Fruit fly (Drosophila melanogaster) whole organism, embryonic: Measurements from ENCODE around the gene APP-BP1.

Experiments used
- Awh ChIP-seq: fragments of 200-800 bp; sonication (Bioruptor generic); IDR thresholded peaks from 2 replicates; pipeline ENCODE4, ENCODE4 v1.3.6; 2022; ENCODE audit warnings: missing biosample characterization, missing genetic modification characterization
- C15 ChIP-seq: fragments of 200-800 bp; sonication (Bioruptor generic); IDR thresholded peaks from 3 replicates; pipeline ENCODE4 v1.3.6; 2022; ENCODE audit warnings: missing biosample characterization, missing genetic modification characterization
- CG1024 ChIP-seq: fragments of 200-800 bp; sonication (Bioruptor generic); IDR thresholded peaks from 2 replicates; pipeline ENCODE4 v1.3.6; 2022; ENCODE audit warnings: missing biosample characterization, missing genetic modification characterization
- CG10267 ChIP-seq: fragments of 200-800 bp; sonication (Bioruptor generic); optimal IDR thresholded peaks from 2 replicates; lab custom pipeline; 2018; ENCODE audit warnings: missing biosample characterization, mild to moderate bottlenecking, missing genetic modification characterization, moderate library complexity
- CG10979 ChIP-seq: fragments of 200-800 bp; sonication (Bioruptor generic); optimal IDR thresholded peaks from 2 replicates; lab custom pipeline; 2018; ENCODE audit warnings: missing biosample characterization, mild to moderate bottlenecking, missing genetic modification characterization, moderate library complexity
- CG12071 ChIP-seq: fragments of 200-800 bp; sonication (Bioruptor generic); optimal IDR thresholded peaks from 3 replicates; lab custom pipeline; 2018; ENCODE audit warnings: missing biosample characterization, mild to moderate bottlenecking, missing genetic modification characterization
- CG13296 ChIP-seq: fragments of 200-800 bp; sonication (Bioruptor generic); optimal IDR thresholded peaks from 3 replicates; lab custom pipeline; 2018; ENCODE audit warnings: missing biosample characterization, mild to moderate bottlenecking, missing genetic modification characterization
- CG14710 ChIP-seq: fragments of 200-800 bp; sonication (Bioruptor generic); optimal IDR thresholded peaks from 3 replicates; lab custom pipeline; 2019; ENCODE audit warnings: missing biosample characterization, mild to moderate bottlenecking, missing genetic modification characterization, moderate library complexity
- CG15011 ChIP-seq: fragments of 200-800 bp; sonication (Bioruptor generic); optimal IDR thresholded peaks from 3 replicates; lab custom pipeline; 2018; ENCODE audit warnings: missing biosample characterization, mild to moderate bottlenecking, missing genetic modification characterization
- CG1603 ChIP-seq: fragments of 200-800 bp; sonication (Bioruptor generic); optimal IDR thresholded peaks from 2 replicates; lab custom pipeline; 2019; ENCODE audit warnings: missing biosample characterization, mild to moderate bottlenecking, missing genetic modification characterization, moderate library complexity
- CG17359 ChIP-seq: fragments of 200-800 bp; sonication (Bioruptor generic); optimal IDR thresholded peaks from 3 replicates; lab custom pipeline; 2018; ENCODE audit warnings: missing biosample characterization, mild to moderate bottlenecking, missing genetic modification characterization, moderate library complexity
- CG17361 ChIP-seq: fragments of 200-800 bp; sonication (Bioruptor generic); IDR thresholded peaks from 3 replicates; pipeline ENCODE4 v1.3.6; 2022; ENCODE audit warnings: missing biosample characterization, missing genetic modification characterization
- CG18262 ChIP-seq: fragments of 200-800 bp; optimal IDR thresholded peaks from 3 replicates; lab custom pipeline; 2019; ENCODE audit warnings: missing biosample characterization, mild to moderate bottlenecking, missing genetic modification characterization, moderate library complexity
- CG18599 ChIP-seq: fragments of 200-800 bp; sonication (Bioruptor generic); optimal IDR thresholded peaks from 3 replicates; lab custom pipeline; 2017; ENCODE audit warnings: missing biosample characterization, missing genetic modification characterization, mild to moderate bottlenecking, moderate library complexity, missing genetic modification reagents
- CG18764 ChIP-seq: fragments of 200-800 bp; sonication (Bioruptor generic); optimal IDR thresholded peaks from 3 replicates; lab custom pipeline; 2016; ENCODE audit warnings: missing biosample characterization, missing genetic modification characterization
- CG2875 ChIP-seq: fragments of 200-800 bp; sonication (Bioruptor generic); optimal IDR thresholded peaks from 2 replicates; lab custom pipeline; 2017; ENCODE audit warnings: missing biosample characterization, mild to moderate bottlenecking, missing genetic modification characterization, missing genetic modification reagents
- CG30431 ChIP-seq: fragments of 200-800 bp; sonication (Bioruptor generic); optimal IDR thresholded peaks from 2 replicates; lab custom pipeline; 2017; ENCODE audit warnings: missing biosample characterization, missing genetic modification characterization
- CG3407 ChIP-seq: fragments of 200-800 bp; sonication (Bioruptor generic); optimal IDR thresholded peaks from 2 replicates; lab custom pipeline; 2018; ENCODE audit warnings: missing biosample characterization, mild to moderate bottlenecking, missing genetic modification characterization
- CG4854 ChIP-seq: fragments of 200-800 bp; sonication (Bioruptor generic); optimal IDR thresholded peaks from 2 replicates; lab custom pipeline; 2016; ENCODE audit warnings: missing biosample characterization, missing genetic modification characterization, inconsistent platforms
- CG6254 ChIP-seq: fragments of 200-800 bp; sonication (Bioruptor generic); optimal IDR thresholded peaks from 3 replicates; lab custom pipeline; 2017; ENCODE audit warnings: mild to moderate bottlenecking, missing biosample characterization, missing genetic modification reagents, missing genetic modification characterization
- CG6683 ChIP-seq: fragments of 200-800 bp; sonication (Bioruptor generic); optimal IDR thresholded peaks from 2 replicates; lab custom pipeline; 2017; ENCODE audit warnings: missing biosample characterization, mild to moderate bottlenecking, missing genetic modification characterization, missing genetic modification reagents
- CG6813 ChIP-seq: fragments of 200-800 bp; sonication (Bioruptor generic); optimal IDR thresholded peaks from 2 replicates; lab custom pipeline; 2017; ENCODE audit warnings: missing biosample characterization, missing genetic modification characterization, mild to moderate bottlenecking, moderate library complexity, missing genetic modification reagents
- CG7556 ChIP-seq: fragments of 200-800 bp; sonication (Bioruptor generic); optimal IDR thresholded peaks from 2 replicates; lab custom pipeline; 2017; ENCODE audit warnings: missing biosample characterization, mild to moderate bottlenecking, missing genetic modification characterization
- CG8290 ChIP-seq, 3 experiments: fragments of 200-800 bp; sonication (Bioruptor generic); optimal IDR thresholded peaks; 2 replicates each; lab custom pipeline; 2016 to 2019; ENCODE audit warnings: missing biosample characterization in 3 of 3, missing genetic modification characterization in 3 of 3, mild to moderate bottlenecking in 2 of 3, moderate library complexity in 1 of 3
- CG8924 ChIP-seq: fragments of 200-800 bp; optimal IDR thresholded peaks from 3 replicates; lab custom pipeline; 2019; ENCODE audit warnings: missing biosample characterization, mild to moderate bottlenecking, missing genetic modification characterization, moderate library complexity
- CG9609 ChIP-seq: fragments of 200-800 bp; sonication (Bioruptor generic); optimal IDR thresholded peaks from 3 replicates; lab custom pipeline; 2016; ENCODE audit warnings: missing biosample characterization, missing genetic modification characterization
- D19A ChIP-seq: fragments of 200-800 bp; optimal IDR thresholded peaks from 3 replicates; lab custom pipeline; 2019; ENCODE audit warnings: missing biosample characterization, mild to moderate bottlenecking, missing genetic modification characterization, moderate library complexity
- Dbx ChIP-seq: fragments of 200-800 bp; sonication (Bioruptor generic); IDR thresholded peaks from 3 replicates; pipeline ENCODE4 v1.3.6; 2022; ENCODE audit warnings: missing biosample characterization, missing genetic modification characterization
- Dek ChIP-seq: fragments of 200-800 bp; sonication (Bioruptor generic); optimal IDR thresholded peaks from 3 replicates; lab custom pipeline; 2019; ENCODE audit warnings: missing biosample characterization, mild to moderate bottlenecking, missing genetic modification characterization, moderate library complexity
- Ets97D ChIP-seq: fragments of 200-800 bp; sonication (Bioruptor generic); optimal IDR thresholded peaks from 3 replicates; lab custom pipeline; 2016; ENCODE audit warnings: missing biosample characterization, missing genetic modification characterization
- Fer1 ChIP-seq: fragments of 200-800 bp; sonication (Bioruptor generic); optimal IDR thresholded peaks from 2 replicates; lab custom pipeline; 2017; ENCODE audit warnings: missing biosample characterization, mild to moderate bottlenecking, missing genetic modification characterization
- Fer2 ChIP-seq: fragments of 200-800 bp; sonication (Bioruptor generic); optimal IDR thresholded peaks from 2 replicates; lab custom pipeline; 2018; ENCODE audit warnings: missing biosample characterization, mild to moderate bottlenecking, missing genetic modification characterization, moderate library complexity
- Max ChIP-seq: fragments of 200-800 bp; sonication (Bioruptor generic); optimal IDR thresholded peaks from 2 replicates; lab custom pipeline; 2016; ENCODE audit warnings: missing biosample characterization, mild to moderate bottlenecking, missing genetic modification characterization
- Meics ChIP-seq: fragments of 200-800 bp; sonication (Bioruptor generic); optimal IDR thresholded peaks from 2 replicates; lab custom pipeline; 2017; ENCODE audit warnings: missing biosample characterization, mild to moderate bottlenecking, missing genetic modification characterization
- Sry-β ChIP-seq: fragments of 200-800 bp; sonication (Bioruptor generic); optimal IDR thresholded peaks from 2 replicates; lab custom pipeline; 2018; ENCODE audit warnings: missing biosample characterization, mild to moderate bottlenecking, missing genetic modification characterization, moderate library complexity
- Sry-δ ChIP-seq: fragments of 200-800 bp; sonication (Bioruptor generic); optimal IDR thresholded peaks from 2 replicates; lab custom pipeline; 2016; ENCODE audit warnings: missing biosample characterization, missing genetic modification characterization
- Trl ChIP-seq, 3 experiments: fragments of >200 bp in 2 of 3; fragments of 200-800 bp in 1 of 3; sonication (Bioruptor generic) in 1 of 3; optimal IDR thresholded peaks; 2 replicates in 1 of 3; 3 replicates in 2 of 3; lab custom pipeline; 2016 to 2017; ENCODE audit warnings: missing biosample characterization in 1 of 3, missing genetic modification characterization in 1 of 3
- Vsx1 ChIP-seq: fragments of 200-800 bp; sonication (Bioruptor generic); optimal IDR thresholded peaks from 2 replicates; lab custom pipeline; 2017; ENCODE audit warnings: missing biosample characterization, mild to moderate bottlenecking, missing genetic modification characterization, missing genetic modification reagents
- abd-A ChIP-seq: fragments of 200-800 bp; sonication (Bioruptor generic); optimal IDR thresholded peaks from 3 replicates; lab custom pipeline; 2019; ENCODE audit warnings: missing biosample characterization, mild to moderate bottlenecking, missing genetic modification characterization, moderate library complexity
- amos ChIP-seq: fragments of 200-800 bp; sonication (Bioruptor generic); IDR thresholded peaks from 2 replicates; pipeline ENCODE4 v1.3.6; 2022; ENCODE audit warnings: missing biosample characterization, missing genetic modification characterization; ENCODE audit not compliant: partially characterized antibody
- cas ChIP-seq: fragments of 200-800 bp; sonication (Bioruptor generic); IDR thresholded peaks from 2 replicates; pipeline ENCODE4 v1.3.6; 2022; ENCODE audit warnings: missing biosample characterization, missing genetic modification characterization
- caup ChIP-seq: fragments of 200-800 bp; sonication (Bioruptor generic); optimal IDR thresholded peaks from 3 replicates; lab custom pipeline; 2017; ENCODE audit warnings: missing biosample characterization, mild to moderate bottlenecking, missing genetic modification characterization, moderate library complexity; ENCODE audit not compliant: severe bottlenecking
- dmrt11E ChIP-seq: fragments of 200-800 bp; sonication (Bioruptor generic); optimal IDR thresholded peaks from 3 replicates; lab custom pipeline; 2018; ENCODE audit warnings: missing biosample characterization, mild to moderate bottlenecking, missing genetic modification characterization, moderate library complexity
- gcm ChIP-seq: fragments of 200-800 bp; sonication (Bioruptor generic); optimal IDR thresholded peaks from 2 replicates; lab custom pipeline; 2019; ENCODE audit warnings: missing biosample characterization, mild to moderate bottlenecking, missing genetic modification characterization, moderate library complexity
- lab ChIP-seq: fragments of 200-800 bp; sonication (Bioruptor generic); optimal IDR thresholded peaks from 3 replicates; lab custom pipeline; 2017; ENCODE audit warnings: missing biosample characterization, missing genetic modification characterization, mild to moderate bottlenecking, moderate library complexity, missing genetic modification reagents
- sob ChIP-seq: fragments of 200-800 bp; sonication (Bioruptor generic); IDR thresholded peaks from 2 replicates; pipeline ENCODE4 v1.3.6; 2022; ENCODE audit warnings: missing biosample characterization, missing genetic modification characterization
- unpg ChIP-seq: fragments of 200-800 bp; sonication (Bioruptor generic); optimal IDR thresholded peaks from 3 replicates; lab custom pipeline; 2018; ENCODE audit warnings: missing biosample characterization, mild to moderate bottlenecking, missing genetic modification characterization, moderate library complexity
- zfh1 ChIP-seq: fragments of 200-800 bp; sonication (Bioruptor generic); IDR thresholded peaks from 3 replicates; pipeline ENCODE4 v1.3.6; 2022; ENCODE audit warnings: missing biosample characterization, missing genetic modification characterization

Gene APP-BP1

DNA sequence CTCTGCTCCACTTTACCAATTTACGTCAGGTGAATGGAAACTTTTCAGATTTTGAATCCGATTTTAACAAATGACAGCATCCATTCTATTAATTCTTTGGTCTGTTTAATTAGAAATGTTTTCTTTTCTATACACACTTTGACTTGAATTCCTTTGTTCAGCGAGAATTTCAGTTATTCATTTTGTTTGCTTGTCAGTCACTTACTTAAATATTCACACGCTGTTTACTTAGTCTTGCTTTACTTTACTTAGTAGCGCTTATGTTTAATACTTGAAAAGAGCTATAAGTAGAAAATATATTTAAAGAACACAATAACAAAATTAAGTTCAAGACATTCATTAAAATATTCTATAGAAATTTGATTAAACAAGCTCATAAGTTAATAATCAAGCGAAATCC, 9.2 kb downstream of the APP-BP1 start, which contains the start of gene CG32073:
Gene CG32073 (minus strand): TSS at position 151 of the 400 bp plus-strand sequence.
- no peak for TF ChIP-seq cas (GFP tag; lab: Robert Waterston, UW)
- peak; percentile 40 for TF ChIP-seq CG6683 (GFP tag; lab: Kevin White, UChicago)
- peak; percentile 23 for TF ChIP-seq gcm (GFP tag; lab: Kevin White, UChicago)
- peak; percentile 17 for TF ChIP-seq Dek (tag; lab: Kevin White, UChicago)
- TF ChIP-seq CG6813 (GFP tag; lab: Kevin White, UChicago): peak; percentile 55
- TF ChIP-seq zfh1 (GFP tag; lab: Robert Waterston, UW): no peak
- peak; percentile 17 for TF ChIP-seq Meics (GFP tag; lab: Kevin White, UChicago)
- 0 out of 2 replicates have a peak, but pooled peaks have one; percentile 16 for TF ChIP-seq Awh
- no peak for TF ChIP-seq abd-A (tag; lab: Kevin White, UChicago)
- peak; percentile 29 for TF ChIP-seq Sry-δ (GFP tag; lab: Kevin White, UChicago)
- peak; percentile 75 for TF ChIP-seq CG12071 (GFP tag; lab: Kevin White, UChicago)
- peak; percentile 53; the same call in 2 of the 3 replicates for TF ChIP-seq CG17361
- TF ChIP-seq unpg (GFP tag; lab: Kevin White, UChicago): peak; percentile 49
- TF ChIP-seq CG17359 (tag; lab: Kevin White, UChicago): peak; percentile 10
- peak; percentile 38 for TF ChIP-seq caup
- no peak for TF ChIP-seq CG15011 (GFP tag; lab: Kevin White, UChicago)
- TF ChIP-seq Ets97D: no peak
- peak; percentile 25; the same call in 1 of the 3 replicates for TF ChIP-seq Dbx (GFP tag; lab: Robert Waterston, UW)
- TF ChIP-seq CG6254 (GFP tag; lab: Kevin White, UChicago): peak; percentile 33
- peak; percentile 56 for TF ChIP-seq Fer1
- TF ChIP-seq CG8924 (tag; lab: Kevin White, UChicago): peak; percentile 9
- TF ChIP-seq CG2875: peak; percentile 29
- TF ChIP-seq CG18764: peak; percentile 75
- TF ChIP-seq dmrt11E: no peak
- no peak for TF ChIP-seq CG8290 (GFP tag; optimal IDR thresholded peaks at IDR 0.05; lab: Kevin White, UChicago)
- no peak for TF ChIP-seq CG8290 (tag; optimal IDR thresholded peaks at IDR 0.05; lab: Kevin White, UChicago)
- peak; percentile 55 for TF ChIP-seq CG13296 (GFP tag; lab: Kevin White, UChicago)
- peak; percentile 28 for TF ChIP-seq CG4854 (GFP tag; lab: Kevin White, UChicago)
- no peak for TF ChIP-seq Trl (optimal IDR thresholded peaks at IDR 0.05; lab: Kevin White, UChicago)
- TF ChIP-seq Trl (GFP tag; optimal IDR thresholded peaks at IDR 0.05; lab: Kevin White, UChicago): peak; percentile 36
- no peak for TF ChIP-seq CG9609
- peak; percentile 75 for TF ChIP-seq CG18599 (GFP tag; lab: Kevin White, UChicago)
- peak; percentile 43 for TF ChIP-seq CG18262 (tag; lab: Kevin White, UChicago)
- peak; percentile 33 for TF ChIP-seq CG10979 (tag; lab: Kevin White, UChicago)
- TF ChIP-seq CG7556 (GFP tag; lab: Kevin White, UChicago): peak; percentile 17
- TF ChIP-seq CG3407 (GFP tag; lab: Kevin White, UChicago): peak; percentile 26
- peak; percentile 75 for TF ChIP-seq lab (GFP tag; lab: Kevin White, UChicago)
- TF ChIP-seq CG1603 (tag; lab: Kevin White, UChicago): peak; percentile 23
- peak; percentile 16 for TF ChIP-seq Sry-β (GFP tag; lab: Kevin White, UChicago)
- TF ChIP-seq Fer2 (tag; lab: Kevin White, UChicago): no peak
- peak; percentile 35 for TF ChIP-seq Max (GFP tag; lab: Kevin White, UChicago)
- peak; percentile 40; the same call in 1 of the 2 replicates for TF ChIP-seq sob (GFP tag; lab: Robert Waterston, UW)
- TF ChIP-seq amos (GFP tag; lab: Robert Waterston, UW): no peak
- TF ChIP-seq D19A: peak; percentile 48
- TF ChIP-seq Vsx1: peak; percentile 67
- peak; percentile 42 for TF ChIP-seq CG14710 (tag; lab: Kevin White, UChicago)
- TF ChIP-seq C15 (GFP tag; lab: Robert Waterston, UW): peak; percentile 22; the same call in 1 of the 3 replicates
- TF ChIP-seq CG1024 (GFP tag; lab: Robert Waterston, UW): no peak
- TF ChIP-seq CG30431 (GFP tag; lab: Kevin White, UChicago): no peak
- peak; percentile 25 for TF ChIP-seq CG10267 (tag; lab: Kevin White, UChicago)
